Worm (Caenorhabditis elegans): ENCODE data around the gene mpz-3.

ce11 chrII:6594151-6594550 is 29.0 kb upstream of the mpz-3 start, which contains the start of gene aipr-1:
- TF ChIP-seq unc-39 (tag; optimal IDR thresholded peaks at IDR 0.05) (no peak), nhr-76 (tag; optimal IDR thresholded peaks at IDR 0.05) (no peak), nhr-237 (tag; optimal IDR thresholded peaks at IDR 0.05) (no peak), ztf-11 (tag; optimal IDR thresholded peaks at IDR 0.05) (no peak), ceh-43 (GFP tag; optimal IDR thresholded peaks at IDR 0.05) (no peak), ham-2 (GFP tag; optimal IDR thresholded peaks at IDR 0.05) (no peak)

All from whole organism, mixed stage, embryonic.